Comparison of ENCODE assay signal across 2 fruit fly cellular contexts in the genomic region with DNA sequence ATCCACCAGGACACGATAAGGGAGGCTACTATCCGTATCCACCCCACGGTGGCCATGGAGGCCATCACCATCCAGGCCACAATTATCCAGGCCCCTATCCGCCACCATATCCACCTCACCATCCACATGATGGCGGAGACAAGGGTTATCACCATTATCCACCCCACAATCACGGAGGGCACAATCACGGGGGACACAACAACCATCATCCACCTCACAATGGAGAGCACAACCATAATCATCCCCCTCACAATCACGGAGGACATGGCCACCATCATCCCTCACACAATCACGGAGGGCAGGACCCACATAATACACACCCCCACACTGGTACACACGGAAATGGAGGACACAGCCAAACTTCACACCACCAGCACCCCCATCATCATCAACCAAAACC.
TF ChIP-seq lines count a peak whose summit lies in the region.

No protein-coding gene starts in this region.

- TF ChIP-seq CTCF in whole organism, embryonic (GFP tag; optimal IDR thresholded peaks at IDR 0.05; lab: Kevin White, UChicago) = no peak

TF ChIP-seq in whole organism, embryonic, 481 proteins besides CTCF, POLR2A, EP300 and RAD21:
- peak; percentile 83 for TF ChIP-seq Nf-YB (GFP tag; optimal IDR thresholded peaks at IDR 0.05; lab: Kevin White, UChicago)
- TF ChIP-seq ewg (GFP tag; optimal IDR thresholded peaks at IDR 0.05; lab: Kevin White, UChicago) = peak; percentile 14
- TF ChIP-seq Nf-YC (tag; optimal IDR thresholded peaks at IDR 0.05; lab: Kevin White, UChicago) = peak; percentile 86
- no peak for TF ChIP-seq cwo (GFP tag; optimal IDR thresholded peaks at IDR 0.05; lab: Kevin White, UChicago)
- TF ChIP-seq seq (GFP tag; IDR thresholded peaks at IDR 0.05; lab: Robert Waterston, UW) = peak; percentile 97
- 0 out of 3 replicates have a peak, but pooled peaks have one; percentile 23 for TF ChIP-seq zen2 (GFP tag; IDR thresholded peaks at IDR 0.05; lab: Robert Waterston, UW; ENCODE audit: partially characterized antibody)
- TF ChIP-seq grn (GFP tag; optimal IDR thresholded peaks at IDR 0.05; lab: Kevin White, UChicago) = peak; percentile 46
- no peak for TF ChIP-seq CG30431 (GFP tag; optimal IDR thresholded peaks at IDR 0.05; lab: Kevin White, UChicago)
- no peak for TF ChIP-seq Usf (GFP tag; optimal IDR thresholded peaks at IDR 0.05; lab: Kevin White, UChicago)
- TF ChIP-seq Mrtf (GFP tag; IDR thresholded peaks at IDR 0.05; lab: Robert Waterston, UW) = peak; percentile 24; the same call in 1 of the 3 replicates
- no peak for TF ChIP-seq Xrp1 (GFP tag; IDR thresholded peaks at IDR 0.05; lab: Robert Waterston, UW)
- TF ChIP-seq sens (GFP tag; lab: Kevin White, UChicago) = no peak
- TF ChIP-seq Ets65A (GFP tag; lab: Kevin White, UChicago) = peak; percentile 22

TF ChIP-seq in whole organism, prepupa, 60 proteins besides CTCF, POLR2A, EP300 and RAD21:
- peak; percentile 12 for TF ChIP-seq CG7368 (GFP tag; optimal IDR thresholded peaks at IDR 0.05; lab: Kevin White, UChicago)
- TF ChIP-seq CG11902 (GFP tag; optimal IDR thresholded peaks at IDR 0.05; lab: Kevin White, UChicago) = no peak
